Worm (Caenorhabditis elegans): ENCODE data around the gene C29F3.7.

DNA sequence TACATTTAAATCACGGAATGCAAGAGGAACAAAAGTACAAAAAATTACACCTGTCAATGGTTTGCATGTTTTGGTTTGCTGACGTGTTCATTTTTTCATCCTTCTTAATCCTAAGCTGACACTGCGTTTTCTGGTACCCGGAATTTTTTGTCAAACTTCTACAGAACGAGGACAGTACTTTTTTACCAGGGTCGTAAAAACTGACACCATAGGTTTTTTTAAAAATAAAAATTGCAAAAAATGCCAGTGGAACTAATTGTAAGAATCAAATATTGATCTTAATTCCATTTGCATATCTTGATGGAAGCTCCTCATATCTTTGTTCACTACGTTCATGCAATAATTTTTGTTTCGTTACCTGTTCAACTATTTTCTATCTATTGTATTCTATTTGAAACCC is 50.2 kb downstream of the C29F3.7 start, which contains the start of gene srh-258:
- TF ChIP-seq nhr-43 (tag; optimal IDR thresholded peaks at IDR 0.05; ENCODE audit: poor library complexity, severe bottlenecking), result no peak
- TF ChIP-seq lin-15B (tag; optimal IDR thresholded peaks at IDR 0.05), result no peak
- TF ChIP-seq sea-2 (GFP tag; optimal IDR thresholded peaks at IDR 0.05), result no peak
- TF ChIP-seq fkh-2 (tag; optimal IDR thresholded peaks at IDR 0.05), result no peak
- no peak for TF ChIP-seq elt-2 (tag; optimal IDR thresholded peaks at IDR 0.05)
- no peak for TF ChIP-seq nhr-28 (tag; optimal IDR thresholded peaks at IDR 0.05)

Measured in whole organism, L3 larva.